Fruit fly (Drosophila melanogaster) whole organism, wandering third instar larva: ENCODE data around the gene Gclc.

ENCODE experiments used
- Abd-B ChIP-seq: fragments of >200 bp; optimal IDR thresholded peaks from 2 replicates; lab custom pipeline; 2017; ENCODE audit warnings: missing biosample characterization, missing genetic modification characterization
- CG32264 ChIP-seq: fragments of 200-800 bp; sonication (Bioruptor generic); optimal IDR thresholded peaks from 2 replicates; lab custom pipeline; 2016; ENCODE audit warnings: missing biosample characterization, missing genetic modification characterization
- Hr78 ChIP-seq: fragments of >200 bp; optimal IDR thresholded peaks from 2 replicates; lab custom pipeline; 2017; ENCODE audit warnings: missing biosample characterization, missing genetic modification characterization
- Hr83 ChIP-seq: fragments of 200-300 bp; sonication (Bioruptor generic); optimal IDR thresholded peaks from 2 replicates; lab custom pipeline; 2016; ENCODE audit warnings: missing biosample characterization, mild to moderate bottlenecking, missing genetic modification characterization, moderate library complexity; ENCODE audit not compliant: poor library complexity, severe bottlenecking
- Jra ChIP-seq: sonication (Bioruptor generic); optimal IDR thresholded peaks from 2 replicates; lab custom pipeline; 2016; ENCODE audit warnings: missing biosample characterization, missing genetic modification characterization
- Mio ChIP-seq: sonication (Bioruptor generic); optimal IDR thresholded peaks from 2 replicates; lab custom pipeline; 2016; ENCODE audit warnings: missing biosample characterization, missing genetic modification characterization
- Myc ChIP-seq: fragments of >200 bp; optimal IDR thresholded peaks from 2 replicates; lab custom pipeline; 2017
- N ChIP-seq: fragments of >200 bp; optimal IDR thresholded peaks from 2 replicates; lab custom pipeline; 2018; ENCODE audit warnings: missing biosample characterization, missing external identifiers, missing genetic modification characterization
- OdsH ChIP-seq: fragments of 200-800 bp; sonication (Bioruptor generic); optimal IDR thresholded peaks from 2 replicates; lab custom pipeline; 2016; ENCODE audit warnings: missing biosample characterization, mild to moderate bottlenecking, missing genetic modification characterization
- Rel ChIP-seq, 2 experiments: fragments of 200-800 bp; sonication (Bioruptor generic) in 1 of 2; optimal IDR thresholded peaks; 2 replicates in 1 of 2; 3 replicates in 1 of 2; lab custom pipeline; 2016 to 2019; ENCODE audit warnings: mild to moderate bottlenecking in 2 of 2, missing biosample characterization in 2 of 2, missing genetic modification characterization in 2 of 2, moderate library complexity in 1 of 2
- Sp1 ChIP-seq: fragments of 200-800 bp; sonication (Bioruptor generic); optimal IDR thresholded peaks from 3 replicates; lab custom pipeline; 2019; ENCODE audit warnings: missing biosample characterization, mild to moderate bottlenecking, missing genetic modification characterization, moderate library complexity
- br ChIP-seq: fragments of 200-800 bp; sonication (Bioruptor generic); optimal IDR thresholded peaks from 2 replicates; lab custom pipeline; 2016; ENCODE audit warnings: missing biosample characterization, missing genetic modification characterization
- brk ChIP-seq: fragments of 200-800 bp; sonication (Bioruptor generic); optimal IDR thresholded peaks from 2 replicates; lab custom pipeline; 2016; ENCODE audit warnings: missing biosample characterization, mild to moderate bottlenecking, missing genetic modification characterization
- dl ChIP-seq, 2 experiments: fragments of 175-275, 200-275 bp in 1 of 2; fragments of 200-275 bp in 1 of 2; sonication (Bioruptor generic); optimal IDR thresholded peaks; lab custom pipeline; 2018; ENCODE audit warnings: mild to moderate bottlenecking in 2 of 2, missing biosample characterization in 2 of 2, missing genetic modification characterization in 2 of 2, moderate library complexity in 2 of 2; ENCODE audit not compliant: partially characterized antibody in 2 of 2, insufficient read depth in 1 of 2
- dmrt93B ChIP-seq: fragments of 200-800 bp; sonication (Bioruptor generic); optimal IDR thresholded peaks from 2 replicates; lab custom pipeline; 2018; ENCODE audit warnings: missing biosample characterization, mild to moderate bottlenecking, missing genetic modification characterization
- ey ChIP-seq: fragments of 200-800 bp; sonication (Bioruptor generic); optimal IDR thresholded peaks from 2 replicates; lab custom pipeline; 2016; ENCODE audit warnings: missing biosample characterization, missing genetic modification characterization
- foxo ChIP-seq, 2 experiments: fragments of 200-800 bp; sonication (Bioruptor generic); optimal IDR thresholded peaks; 2 replicates in 1 of 2; 3 replicates in 1 of 2; lab custom pipeline; 2016 to 2017; ENCODE audit warnings: missing biosample characterization in 2 of 2, missing genetic modification characterization in 2 of 2
- fru ChIP-seq: fragments of 200-800 bp; sonication (Bioruptor generic); optimal IDR thresholded peaks from 3 replicates; lab custom pipeline; 2016; ENCODE audit warnings: missing biosample characterization, mild to moderate bottlenecking, missing genetic modification characterization
- h ChIP-seq: fragments of 200-800 bp; sonication (Bioruptor generic); optimal IDR thresholded peaks from 3 replicates; lab custom pipeline; 2016; ENCODE audit warnings: missing biosample characterization, mild to moderate bottlenecking, missing genetic modification characterization
- jim ChIP-seq: fragments of 175-275, 200-325 bp; sonication (Bioruptor generic); optimal IDR thresholded peaks from 2 replicates; lab custom pipeline; 2016; ENCODE audit warnings: missing biosample characterization, mild to moderate bottlenecking, missing genetic modification characterization
- lola ChIP-seq: fragments of >200 bp; optimal IDR thresholded peaks from 2 replicates; lab custom pipeline; 2017; ENCODE audit warnings: missing biosample characterization, missing genetic modification characterization
- psq ChIP-seq: fragments of 200-800 bp; sonication (Bioruptor generic); optimal IDR thresholded peaks from 3 replicates; lab custom pipeline; 2017; ENCODE audit warnings: missing biosample characterization, mild to moderate bottlenecking, missing genetic modification characterization, moderate library complexity
- sage ChIP-seq: fragments of 200-800 bp; sonication (Bioruptor generic); optimal IDR thresholded peaks from 2 replicates; lab custom pipeline; 2016; ENCODE audit warnings: missing biosample characterization, mild to moderate bottlenecking, missing genetic modification characterization
- woc ChIP-seq: sonication (Bioruptor generic); optimal IDR thresholded peaks from 2 replicates; lab custom pipeline; 2016; ENCODE audit warnings: missing biosample characterization, mild to moderate bottlenecking, missing genetic modification characterization

Gene Gclc

DNA sequence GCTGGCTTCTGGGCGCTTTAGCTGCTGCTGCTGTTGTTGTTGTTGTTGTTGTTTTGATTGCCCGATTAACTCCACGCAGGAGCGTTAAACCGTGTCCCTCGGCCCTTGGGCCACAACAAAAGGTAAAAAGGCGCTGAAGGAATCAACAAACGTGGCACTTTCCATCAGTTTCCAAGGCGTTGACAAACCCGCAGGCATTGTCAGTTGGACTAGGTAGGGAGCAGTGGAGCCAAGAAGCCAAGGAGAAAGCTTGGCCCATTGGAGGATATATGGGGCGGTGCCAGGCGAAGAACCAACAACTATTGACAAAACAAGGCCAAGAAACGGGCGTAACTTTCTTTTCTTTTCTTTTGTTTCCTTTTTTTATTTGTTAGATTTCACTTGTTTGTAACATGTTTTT lies 28.8 kb downstream of the Gclc start, which contains the start of gene CG2256:
Gene CG2256 (minus strand): TSS at position 101 of the 400 bp plus-strand sequence.
- no peak for TF ChIP-seq CG32264 (GFP tag; lab: Kevin White, UChicago)

DNA sequence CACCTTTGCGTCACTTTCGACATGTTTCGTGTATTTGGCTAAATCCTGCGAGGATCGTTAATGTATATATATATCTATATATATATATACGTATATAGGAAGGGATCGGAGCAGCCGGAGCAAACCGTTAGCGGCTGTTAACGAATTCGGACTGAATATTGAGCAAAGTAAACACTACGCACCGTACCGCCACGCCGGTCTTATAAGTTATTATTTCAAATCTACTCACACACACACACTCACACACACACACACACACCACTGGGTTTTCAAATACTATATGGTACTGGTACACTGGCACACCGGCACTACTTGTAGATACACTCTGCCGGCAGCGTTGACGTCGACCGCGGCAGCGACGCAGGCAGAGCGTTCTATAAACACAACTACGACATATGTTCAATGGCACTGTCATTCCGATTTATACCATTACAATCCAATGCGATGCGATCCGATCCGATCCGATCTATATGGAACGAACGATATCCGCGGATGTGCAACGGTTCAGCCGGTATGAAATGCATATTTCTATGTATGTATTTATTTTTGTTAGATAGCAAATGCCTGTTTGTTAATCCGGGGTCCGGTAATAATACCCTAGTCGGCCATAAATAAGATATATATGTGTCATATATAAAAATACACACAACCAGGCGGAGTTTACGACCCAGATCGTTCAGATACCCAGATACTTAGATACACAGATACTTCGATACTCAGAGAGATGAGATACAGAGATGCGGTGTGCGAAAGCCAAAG lies 34.3 kb downstream of the Gclc start, which contains the start of gene Ldsdh1:
Gene Ldsdh1 (minus strand): TSS at position 179 of the 759 bp plus-strand sequence.
- TF ChIP-seq br (no peak), fru (GFP tag; lab: Kevin White, UChicago) (no peak), dl (GFP tag; optimal IDR thresholded peaks at IDR 0.05; lab: Kevin White, UChicago; ENCODE audit: insufficient read depth in 1 of 2, partially characterized antibody in 2 of 2) (no peak), jim (GFP tag; lab: Kevin White, UChicago) (no peak), brk (GFP tag; lab: Kevin White, UChicago) (no peak)
- TF ChIP-seq, all 38 proteins: peak for 0

dm6 chrX:8080174-8080573 lies 35.8 kb downstream of the Gclc start:
- TF ChIP-seq psq (GFP tag; lab: Kevin White, UChicago) (peak; percentile 8), woc (GFP tag; lab: Kevin White, UChicago) (no peak), foxo (GFP tag; optimal IDR thresholded peaks at IDR 0.05; lab: Kevin White, UChicago) (peak in 1 of 2 experiments; percentile 30), Hr78 (GFP tag; lab: Kevin White, UChicago) (no peak), h (peak; percentile 0), dl (GFP tag; optimal IDR thresholded peaks at IDR 0.05; lab: Kevin White, UChicago; ENCODE audit: insufficient read depth in 1 of 2, partially characterized antibody in 2 of 2) (no peak), jim (GFP tag; lab: Kevin White, UChicago) (no peak), Mio (no peak), Hr83 (GFP tag; lab: Kevin White, UChicago) (no peak)

DNA sequence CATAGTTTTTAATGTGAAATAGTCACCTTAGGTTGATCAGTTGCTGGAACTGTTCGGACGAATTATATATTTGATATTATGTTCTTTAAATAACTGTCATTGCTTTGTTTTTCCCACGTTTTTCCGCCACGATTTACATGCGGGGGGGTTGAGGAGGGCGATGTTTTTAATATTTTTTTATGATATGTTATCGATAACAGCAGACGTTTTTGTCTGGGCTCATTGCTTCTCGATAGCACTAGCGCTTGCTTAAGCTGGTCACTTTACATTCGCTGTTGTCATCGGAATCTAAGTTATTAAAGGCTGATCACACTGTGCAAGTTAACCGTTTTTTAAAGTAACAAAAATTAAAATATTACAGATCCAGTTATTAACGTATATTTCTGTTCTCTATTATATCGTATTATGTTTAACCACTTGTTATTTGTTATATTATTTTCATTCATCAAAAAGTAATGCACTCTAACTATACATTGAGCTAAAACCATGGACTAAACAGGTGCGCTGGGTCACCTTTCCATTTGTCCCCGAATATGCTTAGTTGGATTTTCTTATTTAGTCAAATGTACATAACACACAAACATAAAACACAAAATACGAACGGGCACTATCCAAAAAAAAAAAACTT lies 40.5 kb downstream of the Gclc start, which contains the start of the genes Upf2 and CG1571:
Gene Upf2 (minus strand): TSS at position 167 of the 628 bp plus-strand sequence.
Gene CG1571 (plus strand): TSS at position 578 of the 628 bp plus-strand sequence.
- TF ChIP-seq Abd-B (GFP tag; lab: Kevin White, UChicago) = no peak
- TF ChIP-seq N (GFP tag; lab: Kevin White, UChicago) = no peak
- no peak for TF ChIP-seq Myc (lab: Kevin White, UChicago)
- TF ChIP-seq jim (GFP tag; lab: Kevin White, UChicago) = no peak
- no peak for TF ChIP-seq dmrt93B

dm6 chrX:8063223-8063674 lies 52.7 kb downstream of the Gclc start:
- TF ChIP-seq Jra (GFP tag; lab: Kevin White, UChicago) (peak; percentile 63), Hr83 (GFP tag; lab: Kevin White, UChicago) (no peak), N (GFP tag; lab: Kevin White, UChicago) (peak; percentile 92), sage (GFP tag; lab: Kevin White, UChicago) (peak; percentile 71), jim (GFP tag; lab: Kevin White, UChicago) (peak; percentile 4), foxo (GFP tag; optimal IDR thresholded peaks at IDR 0.05; lab: Kevin White, UChicago) (peak in 1 of 2 experiments; percentile 18), Rel (GFP tag; optimal IDR thresholded peaks at IDR 0.05; lab: Kevin White, UChicago) (peak; percentile 61), Rel (tag; optimal IDR thresholded peaks at IDR 0.05; lab: Kevin White, UChicago) (peak; percentile 3), Abd-B (GFP tag; lab: Kevin White, UChicago) (no peak), Myc (lab: Kevin White, UChicago) (no peak), fru (GFP tag; lab: Kevin White, UChicago) (no peak), lola (no peak), Sp1 (GFP tag; lab: Kevin White, UChicago) (peak; percentile 79), OdsH (peak; percentile 39)

dm6 chrX:8062180-8062480 lies 53.8 kb downstream of the Gclc start:
- TF ChIP-seq foxo (GFP tag; optimal IDR thresholded peaks at IDR 0.05; lab: Kevin White, UChicago) = peak in 1 of 2 experiments; percentile 8
- no peak for TF ChIP-seq ey
